Fruit fly (Drosophila melanogaster) Kc167 (cell line): ENCODE data around the gene CG13460.

Source experiments
- Myc ChIP-seq: fragments of >200 bp; optimal IDR thresholded peaks from 2 replicates; lab custom pipeline; 2017; ENCODE audit warnings: missing external identifiers
- Sin3A ChIP-seq: fragments of >200 bp; optimal IDR thresholded peaks from 2 replicates; lab custom pipeline; 2018; ENCODE audit warnings: missing external identifiers
- h ChIP-seq: fragments of >200 bp; optimal IDR thresholded peaks from 3 replicates; lab custom pipeline; 2018; ENCODE audit warnings: missing external identifiers
- insv ChIP-seq: fragments of >200 bp; optimal IDR thresholded peaks from 3 replicates; lab custom pipeline; 2018; ENCODE audit warnings: missing external identifiers
- psq ChIP-seq: fragments of >200 bp; optimal IDR thresholded peaks from 2 replicates; lab custom pipeline; 2017; ENCODE audit warnings: missing external identifiers
- ttk ChIP-seq: sonication (Bioruptor generic); optimal IDR thresholded peaks from 2 replicates; lab custom pipeline; 2017; ENCODE audit warnings: missing external identifiers

DNA sequence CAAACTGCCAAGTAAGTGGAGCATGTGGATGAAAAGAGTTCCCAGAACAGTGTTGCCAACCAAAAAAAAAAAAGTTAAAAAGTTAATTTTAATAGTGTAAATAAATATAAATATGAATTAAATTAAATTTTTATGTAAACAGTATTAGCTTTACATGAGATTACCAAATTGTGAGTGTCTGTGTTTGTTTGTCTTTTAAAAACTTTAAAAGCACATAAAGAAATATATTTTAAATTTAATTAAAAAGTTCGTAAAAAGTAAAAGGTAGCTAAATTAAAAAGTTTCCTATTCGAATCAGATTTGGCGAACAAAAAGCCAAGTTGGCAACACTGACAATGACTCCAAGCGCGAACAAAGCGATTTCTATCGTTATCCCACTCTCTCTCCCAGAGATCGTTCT lies 47.4 kb upstream of the CG13460 start:
- TF ChIP-seq ttk (no peak), psq (lab: Kevin White, UChicago) (no peak), Myc (lab: Kevin White, UChicago) (no peak), Sin3A (lab: Kevin White, UChicago) (no peak), h (no peak), insv (lab: Kevin White, UChicago) (no peak)
